Worm (Caenorhabditis elegans): ENCODE results near the gene coh-4.

The coh-4 gene

DNA sequence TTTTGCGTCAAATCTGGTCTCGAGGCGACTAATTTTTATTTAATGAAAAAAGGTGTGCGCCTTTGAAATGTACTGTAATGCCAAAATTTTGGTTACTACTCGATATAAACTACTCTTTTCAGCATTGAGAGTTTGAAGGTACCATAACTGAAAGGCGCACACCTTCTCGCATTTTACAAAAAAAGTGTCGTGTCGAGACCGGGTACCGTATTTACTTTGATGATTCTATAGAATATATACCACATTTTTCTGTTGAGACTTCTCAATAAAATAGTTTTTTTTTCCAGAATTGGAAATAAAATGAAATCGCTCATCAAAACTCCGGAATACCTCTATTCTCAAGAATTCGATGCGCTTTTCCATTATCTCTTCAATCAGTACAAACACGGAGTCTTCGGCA lies 12.5 kb downstream of the coh-4 start, which contains the start of gene Y45G5AM.4:
Gene Y45G5AM.4 (plus strand): TSS at position 301 of the 400 bp plus-strand sequence.
- TF ChIP-seq zip-2 (tag; optimal IDR thresholded peaks at IDR 0.05), result no peak
- TF ChIP-seq ctbp-1 (GFP tag; IDR thresholded peaks at IDR 0.05), result no peak
- TF ChIP-seq ama-1 (optimal IDR thresholded peaks at IDR 0.05), result no peak
- TF ChIP-seq pqm-1 (tag; optimal IDR thresholded peaks at IDR 0.05), result no peak
- TF ChIP-seq dmd-6 (GFP tag; IDR thresholded peaks at IDR 0.05), result no peak
- TF ChIP-seq mep-1 (tag; optimal IDR thresholded peaks at IDR 0.05), result no peak
- no peak for TF ChIP-seq spr-3 (GFP tag; optimal IDR thresholded peaks at IDR 0.05)
- TF ChIP-seq nhr-6 (tag; optimal IDR thresholded peaks at IDR 0.05), result no peak
- no peak for TF ChIP-seq fkh-10 (GFP tag; optimal IDR thresholded peaks at IDR 0.05)
- no peak for TF ChIP-seq lin-39 (tag; optimal IDR thresholded peaks at IDR 0.05)
- TF ChIP-seq gei-8 (GFP tag; optimal IDR thresholded peaks at IDR 0.05), result no peak

- TF ChIP-seq pha-4 (GFP tag; IDR thresholded peaks at IDR 0.05) (no peak), pha-4 (tag; optimal IDR thresholded peaks at IDR 0.05) (no peak), unc-62 (GFP tag; optimal IDR thresholded peaks at IDR 0.05 in 1 of 2) (peak in 1 of 2 experiments; percentile 27), unc-62 (tag; optimal IDR thresholded peaks at IDR 0.05) (no peak), ceh-62 (tag; optimal IDR thresholded peaks at IDR 0.05) (no peak)
Observed at ce11 chrV:4160086-4160485, 15.4 kb downstream of the coh-4 start, which contains the start of gene Y45G5AM.5. TSS of gene Y45G5AM.5 (plus strand) at chrV:4160386.

- peak; percentile 46 for TF ChIP-seq hlh-11 (tag; optimal IDR thresholded peaks at IDR 0.05)
- no peak for TF ChIP-seq pqm-1 (tag; optimal IDR thresholded peaks at IDR 0.05)
- peak; percentile 20 for TF ChIP-seq nhr-11 (tag; optimal IDR thresholded peaks at IDR 0.05)
- TF ChIP-seq lir-3 (tag; optimal IDR thresholded peaks at IDR 0.05), result no peak
- TF ChIP-seq mxl-3 (GFP tag; optimal IDR thresholded peaks at IDR 0.05), result peak; percentile 13
- peak in 1 of 2 experiments; percentile 40 for TF ChIP-seq daf-16 (GFP tag; optimal IDR thresholded peaks at IDR 0.05)
- TF ChIP-seq daf-16 (tag; optimal IDR thresholded peaks at IDR 0.05), result no peak
- peak in 1 of 2 experiments; percentile 72 for TF ChIP-seq unc-62 (GFP tag; optimal IDR thresholded peaks at IDR 0.05 in 1 of 2)
- no peak for TF ChIP-seq unc-62 (tag; optimal IDR thresholded peaks at IDR 0.05)
- peak; percentile 32 for TF ChIP-seq nhr-28 (tag; optimal IDR thresholded peaks at IDR 0.05)
Observed at ce11 chrV:4157291-4157690, 18.1 kb downstream of the coh-4 start.

DNA sequence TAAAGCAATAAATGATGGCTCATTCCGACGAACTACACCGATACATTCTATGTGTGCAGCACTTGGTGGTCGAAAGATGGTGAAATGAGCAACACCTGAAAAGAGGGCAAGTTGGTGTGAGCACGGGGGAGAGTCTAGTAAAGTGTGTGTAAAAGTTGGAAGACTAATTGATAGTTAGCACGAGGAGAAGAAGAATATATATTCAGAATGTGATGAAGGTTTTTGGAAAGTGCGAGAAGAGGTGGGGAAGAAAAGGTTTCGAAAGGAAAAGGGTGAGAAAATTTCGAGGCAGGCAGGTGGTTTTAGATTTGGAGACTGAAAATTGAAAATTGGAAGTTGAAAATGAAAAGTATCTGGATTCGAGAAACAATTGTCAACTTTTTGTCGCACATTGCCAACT lies 23.2 kb downstream of the coh-4 start, which contains the start of gene Y45G5AM.6:
Gene Y45G5AM.6 (minus strand): TSS at position 101 of the 400 bp plus-strand sequence.
- TF ChIP-seq lin-29 (GFP tag; IDR thresholded peaks at IDR 0.05), result no peak

DNA sequence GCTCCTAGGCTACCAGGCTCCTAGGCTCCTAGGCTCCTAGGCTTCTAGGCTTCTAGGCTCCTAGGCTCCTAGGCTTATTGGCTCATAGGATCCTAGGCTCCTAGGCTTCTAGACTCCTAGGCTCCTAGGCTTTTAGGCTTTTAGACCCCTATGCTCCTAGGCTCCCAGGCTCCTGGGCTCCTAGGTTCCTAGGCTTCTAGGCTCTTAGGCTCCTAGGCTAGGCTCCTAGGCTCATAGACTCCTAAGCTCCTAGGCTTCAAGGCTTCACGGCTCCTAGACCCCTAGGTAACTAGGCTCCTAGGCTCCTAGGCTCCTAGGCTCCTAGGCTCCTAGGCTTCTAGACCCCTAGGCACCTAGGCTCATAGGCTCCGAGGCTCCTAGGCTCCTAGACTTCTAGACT lies 24.0 kb downstream of the coh-4 start:
- TF ChIP-seq set-16 (GFP tag; IDR thresholded peaks at IDR 0.05), result peak; percentile 57
- TF ChIP-seq egl-27 (tag; optimal IDR thresholded peaks at IDR 0.05), result no peak
- TF ChIP-seq mes-2 (tag; optimal IDR thresholded peaks at IDR 0.05; ENCODE audit: poor library complexity, severe bottlenecking), result no peak
- no peak for TF ChIP-seq T26A8.4 (GFP tag; IDR thresholded peaks at IDR 0.05)
- no peak for TF ChIP-seq sdz-12 (GFP tag; optimal IDR thresholded peaks at IDR 0.05)

DNA sequence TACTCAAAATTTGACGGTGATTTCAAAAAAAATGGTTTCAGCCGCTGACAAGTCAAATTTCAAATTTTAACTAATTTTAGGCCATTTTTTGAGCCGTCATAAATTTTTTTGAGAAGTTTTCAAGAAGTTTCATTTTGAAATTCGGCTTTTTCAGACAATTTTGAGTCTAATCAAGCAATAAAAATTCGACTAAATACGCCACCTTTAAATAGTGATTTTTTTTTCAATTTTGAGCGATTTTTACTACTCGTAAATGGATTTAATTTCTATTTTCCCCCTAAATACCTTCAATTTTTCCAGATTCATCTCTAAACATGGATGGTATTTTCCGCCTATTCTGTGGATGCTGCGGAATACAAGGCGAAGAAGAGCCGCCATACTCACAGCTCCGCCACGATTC lies 31.2 kb downstream of the coh-4 start, which contains the start of gene Y45G5AL.1:
Gene Y45G5AL.1 (plus strand): TSS at position 301 of the 400 bp plus-strand sequence.
- TF ChIP-seq lin-39 (tag; optimal IDR thresholded peaks at IDR 0.05), result no peak
- no peak for TF ChIP-seq daf-12 (tag; optimal IDR thresholded peaks at IDR 0.05)
- TF ChIP-seq ZK337.2 (GFP tag; IDR thresholded peaks at IDR 0.05), result no peak
- TF ChIP-seq unc-130 (GFP tag; optimal IDR thresholded peaks at IDR 0.05), result no peak
- no peak for TF ChIP-seq ceh-28 (tag; optimal IDR thresholded peaks at IDR 0.05)
- no peak for TF ChIP-seq madf-5 (GFP tag; IDR thresholded peaks at IDR 0.05)

Data from whole organism, L4 larva.